Worm (Caenorhabditis elegans) whole organism, L1 larva: Measurements from ENCODE around the gene F44A6.3.

ENCODE experiments used
- irx-1 ChIP-seq: sonication (generic microtip); optimal IDR thresholded peaks from 2 replicates; lab custom pipeline; 2016; ENCODE audit warnings: missing genetic modification characterization, missing compliant biosample characterization
- nhr-237 ChIP-seq: fragments of 150-350 bp; optimal IDR thresholded peaks from 2 replicates; lab custom pipeline; 2014; ENCODE audit warnings: missing biosample characterization, missing genetic modification characterization
- ztf-11 ChIP-seq, 2 experiments: sonication (generic microtip); optimal IDR thresholded peaks; 2 replicates each; lab custom pipeline; 2016 to 2017; ENCODE audit warnings: missing genetic modification characterization in 2 of 2, missing biosample characterization in 1 of 2, missing compliant biosample characterization in 1 of 2

DNA sequence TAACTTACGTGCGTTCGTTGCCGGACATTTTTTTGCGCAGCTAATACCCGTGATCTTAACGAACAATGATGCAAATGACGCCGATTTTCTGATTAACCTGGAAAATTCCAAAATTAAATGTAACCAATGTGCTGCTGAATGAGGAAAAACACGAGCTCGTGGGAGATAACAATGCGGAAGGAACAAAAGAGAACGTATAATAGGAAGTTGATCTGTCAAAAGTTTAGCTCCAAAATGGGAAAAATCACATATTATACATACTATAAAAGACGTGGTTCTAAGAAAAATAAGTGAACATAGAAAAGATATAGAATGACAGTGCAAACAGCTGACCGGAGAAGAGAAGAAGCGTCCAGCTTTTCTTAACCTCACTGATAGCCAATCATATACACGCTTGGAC lies 40.2 kb downstream of the F44A6.3 start, which contains the start of gene C14H10.2:
- TF ChIP-seq nhr-237 (tag; lab: Kevin White, UChicago) (no peak), irx-1 (tag; lab: Kevin White, UChicago) (no peak), ztf-11 (tag; optimal IDR thresholded peaks at IDR 0.05; lab: Kevin White, UChicago) (no peak)
